Worm (Caenorhabditis elegans): Measurements from ENCODE around the gene F54D12.2.

ce11 chrII:1355480-1355879, 43.0 kb upstream of the F54D12.2 start, which contains the start of gene C13A10.1:
- TF ChIP-seq aly-2 (tag; optimal IDR thresholded peaks at IDR 0.05) (no peak), nhr-11 (tag; optimal IDR thresholded peaks at IDR 0.05) (no peak), zag-1 (tag; optimal IDR thresholded peaks at IDR 0.05) (no peak), fkh-10 (GFP tag; optimal IDR thresholded peaks at IDR 0.05) (no peak), ZK546.5 (tag; optimal IDR thresholded peaks at IDR 0.05) (no peak), jun-1 (tag; optimal IDR thresholded peaks at IDR 0.05) (no peak), R02D3.7 (tag; optimal IDR thresholded peaks at IDR 0.05) (no peak), ceh-9 (tag; optimal IDR thresholded peaks at IDR 0.05) (no peak), nhr-12 (tag; optimal IDR thresholded peaks at IDR 0.05) (no peak), snpc-4 (tag; optimal IDR thresholded peaks at IDR 0.05) (no peak), nhr-28 (tag; optimal IDR thresholded peaks at IDR 0.05) (no peak), ceh-28 (tag; optimal IDR thresholded peaks at IDR 0.05) (no peak)
